Worm (Caenorhabditis elegans) whole organism, late embryonic: ENCODE measurements around the gene rack-1.

ENCODE experiments used
- F13H6.1 ChIP-seq: sonication (generic microtip); optimal IDR thresholded peaks from 2 replicates; lab custom pipeline; 2016; ENCODE audit warnings: missing genetic modification characterization, missing compliant biosample characterization
- ama-1 ChIP-seq: fragments of 150-350 bp; optimal IDR thresholded peaks from 2 replicates; lab custom pipeline; 2014
- ceh-14 ChIP-seq: sonication (generic microtip); optimal IDR thresholded peaks from 2 replicates; lab custom pipeline; 2016; ENCODE audit warnings: missing genotype, missing genetic modification characterization, missing compliant biosample characterization
- ceh-19 ChIP-seq: fragments of 200-800 bp; sonication (Bioruptor generic); optimal IDR thresholded peaks from 2 replicates; lab custom pipeline; 2018; ENCODE audit warnings: mild to moderate bottlenecking, missing genetic modification characterization, missing compliant biosample characterization
- ceh-2 ChIP-seq: sonication (generic microtip); optimal IDR thresholded peaks from 2 replicates; lab custom pipeline; 2016; ENCODE audit warnings: missing genotype, missing genetic modification characterization, missing compliant biosample characterization
- ceh-22 ChIP-seq: sonication (generic microtip); optimal IDR thresholded peaks from 2 replicates; lab custom pipeline; 2017; ENCODE audit warnings: missing biosample characterization, missing genetic modification characterization
- ceh-24 ChIP-seq: sonication (generic microtip); optimal IDR thresholded peaks from 2 replicates; lab custom pipeline; 2016; ENCODE audit warnings: mild to moderate bottlenecking, missing genetic modification characterization, missing compliant biosample characterization
- ceh-30 ChIP-seq: fragments of 150-350 bp; optimal IDR thresholded peaks from 2 replicates; lab custom pipeline; 2014; ENCODE audit warnings: missing biosample characterization, missing genetic modification characterization
- ceh-45 ChIP-seq: fragments of 200-800 bp; sonication (Bioruptor generic); IDR thresholded peaks from 2 replicates; pipeline ENCODE4 v1.3.6; 2022; ENCODE audit warnings: missing genetic modification reagents, missing genetic modification characterization, missing compliant biosample characterization
- ceh-48 ChIP-seq: sonication (generic microtip); optimal IDR thresholded peaks from 2 replicates; lab custom pipeline; 2016; ENCODE audit warnings: missing genetic modification characterization, inconsistent platforms, missing compliant biosample characterization
- ceh-6 ChIP-seq: fragments of 200-800 bp; sonication (Bioruptor generic); optimal IDR thresholded peaks from 2 replicates; lab custom pipeline; 2018; ENCODE audit warnings: mild to moderate bottlenecking, missing genetic modification characterization, missing compliant biosample characterization
- ceh-9 ChIP-seq: sonication (generic microtip); optimal IDR thresholded peaks from 2 replicates; lab custom pipeline; 2016; ENCODE audit warnings: mild to moderate bottlenecking, missing genetic modification characterization, inconsistent platforms, missing compliant biosample characterization
- che-1 ChIP-seq: sonication (generic microtip); optimal IDR thresholded peaks from 2 replicates; lab custom pipeline; 2016; ENCODE audit warnings: mild to moderate bottlenecking, missing genetic modification characterization, missing compliant biosample characterization
- dmd-4 ChIP-seq: sonication (generic microtip); optimal IDR thresholded peaks from 2 replicates; lab custom pipeline; 2016; ENCODE audit warnings: borderline replicate concordance, missing genetic modification characterization, missing compliant biosample characterization
- elt-4 ChIP-seq: sonication (generic microtip); optimal IDR thresholded peaks from 2 replicates; lab custom pipeline; 2016; ENCODE audit warnings: missing genetic modification characterization, missing compliant biosample characterization
- fax-1 ChIP-seq: sonication (generic microtip); optimal IDR thresholded peaks from 2 replicates; lab custom pipeline; 2016; ENCODE audit warnings: missing genotype, missing genetic modification characterization, missing compliant biosample characterization
- fkh-10 ChIP-seq: fragments of 150-350 bp; optimal IDR thresholded peaks from 2 replicates; lab custom pipeline; 2014; ENCODE audit warnings: missing biosample characterization, missing genetic modification reagents, missing genetic modification characterization
- hlh-30 ChIP-seq: sonication (generic microtip); optimal IDR thresholded peaks from 2 replicates; lab custom pipeline; 2017; ENCODE audit warnings: antibody characterized with exemption, missing genetic modification characterization, missing compliant biosample characterization; ENCODE audit not compliant: insufficient read depth
- hlh-6 ChIP-seq: sonication (generic microtip); optimal IDR thresholded peaks from 2 replicates; lab custom pipeline; 2016; ENCODE audit warnings: missing genotype, missing genetic modification characterization, missing compliant biosample characterization
- hlh-8 ChIP-seq: sonication (generic microtip); optimal IDR thresholded peaks from 2 replicates; lab custom pipeline; 2016; ENCODE audit warnings: missing genotype, missing genetic modification characterization, missing compliant biosample characterization
- lim-6 ChIP-seq: sonication (generic microtip); optimal IDR thresholded peaks from 2 replicates; lab custom pipeline; 2016; ENCODE audit warnings: missing genetic modification characterization, missing compliant biosample characterization
- mec-3 ChIP-seq: sonication (generic microtip); optimal IDR thresholded peaks from 2 replicates; lab custom pipeline; 2016; ENCODE audit warnings: borderline replicate concordance, missing genetic modification characterization, missing compliant biosample characterization
- nfya-1 ChIP-seq: sonication (generic microtip); optimal IDR thresholded peaks from 2 replicates; lab custom pipeline; 2017; ENCODE audit warnings: missing genetic modification characterization, mild to moderate bottlenecking, missing compliant biosample characterization, antibody characterized with exemption, moderate library complexity
- nhr-11 ChIP-seq: fragments of 150-350 bp; optimal IDR thresholded peaks from 2 replicates; lab custom pipeline; 2014; ENCODE audit warnings: missing biosample characterization, missing genetic modification characterization
- nhr-232 ChIP-seq: sonication (generic microtip); optimal IDR thresholded peaks from 2 replicates; lab custom pipeline; 2016; ENCODE audit warnings: missing genetic modification characterization, missing compliant biosample characterization
- odd-2 ChIP-seq: sonication (generic microtip); optimal IDR thresholded peaks from 2 replicates; lab custom pipeline; 2017; ENCODE audit warnings: antibody characterized with exemption, mild to moderate bottlenecking, missing genetic modification characterization, missing compliant biosample characterization
- pax-1 ChIP-seq: fragments of 150-350 bp; optimal IDR thresholded peaks from 2 replicates; lab custom pipeline; 2014; ENCODE audit warnings: missing biosample characterization, missing genetic modification characterization
- pha-2 ChIP-seq: sonication (generic microtip); optimal IDR thresholded peaks from 2 replicates; lab custom pipeline; 2017; ENCODE audit warnings: mild to moderate bottlenecking, missing genetic modification characterization, missing compliant biosample characterization
- pha-4 ChIP-seq: fragments of 150-350 bp; optimal IDR thresholded peaks from 2 replicates; lab custom pipeline; 2018; ENCODE audit warnings: missing biosample characterization, missing genetic modification reagents, missing genetic modification characterization
- pqm-1 ChIP-seq: sonication (generic microtip); optimal IDR thresholded peaks from 2 replicates; lab custom pipeline; 2016; ENCODE audit warnings: missing genetic modification characterization, missing compliant biosample characterization
- ref-2 ChIP-seq: sonication (generic microtip); optimal IDR thresholded peaks from 2 replicates; lab custom pipeline; 2016; ENCODE audit warnings: missing genetic modification characterization, missing compliant biosample characterization
- rnt-1 ChIP-seq: sonication (generic microtip); optimal IDR thresholded peaks from 2 replicates; lab custom pipeline; 2016; ENCODE audit warnings: missing genetic modification characterization, missing compliant biosample characterization
- sdc-2 ChIP-seq: sonication (generic microtip); optimal IDR thresholded peaks from 2 replicates; lab custom pipeline; 2016; ENCODE audit warnings: missing genotype, missing genetic modification characterization, missing compliant biosample characterization
- sox-4 ChIP-seq: sonication (generic microtip); optimal IDR thresholded peaks from 2 replicates; lab custom pipeline; 2017; ENCODE audit warnings: mild to moderate bottlenecking, missing genetic modification characterization, inconsistent platforms, missing compliant biosample characterization
- tbx-2 ChIP-seq: sonication (generic microtip); optimal IDR thresholded peaks from 2 replicates; lab custom pipeline; 2016; ENCODE audit warnings: missing genetic modification characterization, missing compliant biosample characterization
- tbx-7 ChIP-seq: sonication (generic microtip); optimal IDR thresholded peaks from 2 replicates; lab custom pipeline; 2016; ENCODE audit warnings: missing genotype, missing genetic modification characterization, missing compliant biosample characterization
- ttx-3 ChIP-seq: sonication (generic microtip); optimal IDR thresholded peaks from 2 replicates; lab custom pipeline; 2016; ENCODE audit warnings: missing genetic modification reagents, missing genetic modification characterization, missing compliant biosample characterization
- unc-3 ChIP-seq, 2 experiments: fragments of 200-800 bp in 1 of 2; sonication (Bioruptor generic) in 1 of 2; sonication (generic microtip) in 1 of 2; conservative IDR thresholded peaks in 1 of 2; optimal IDR thresholded peaks in 1 of 2; 2 replicates each; pipeline versions ENCODE4 v1.3.6 to Lab custom; 2016 to 2022; ENCODE audit warnings: missing compliant biosample characterization in 2 of 2, missing genetic modification characterization in 2 of 2, missing genetic modification reagents in 1 of 2
- unc-42 ChIP-seq: sonication (generic microtip); optimal IDR thresholded peaks from 2 replicates; lab custom pipeline; 2016; ENCODE audit warnings: missing genotype, missing genetic modification characterization, missing compliant biosample characterization
- unc-86 ChIP-seq: sonication (generic microtip); optimal IDR thresholded peaks from 2 replicates; lab custom pipeline; 2016; ENCODE audit warnings: missing genetic modification characterization, missing compliant biosample characterization
- ztf-16 ChIP-seq: sonication (generic microtip); optimal IDR thresholded peaks from 2 replicates; lab custom pipeline; 2017; ENCODE audit warnings: missing genetic modification characterization, missing compliant biosample characterization

Gene rack-1

ce11 chrIV:10206182-10206581 lies 29.7 kb downstream of the rack-1 start, which contains the start of gene K04D7.6:
Gene K04D7.6 (minus strand): TSS chrIV:10206282.
- TF ChIP-seq nhr-232, result no peak

ce11 chrIV:10214811-10215210 lies 38.3 kb downstream of the rack-1 start, which contains the start of gene abt-1:
Gene abt-1 (minus strand): TSS chrIV:10214911.
- TF ChIP-seq ceh-22 (no peak), nfya-1 (tag; lab: Kevin White, UChicago) (no peak), unc-42 (tag; lab: Kevin White, UChicago) (no peak), sox-4 (tag; lab: Kevin White, UChicago) (no peak), hlh-30 (tag; lab: Kevin White, UChicago) (no peak), pha-2 (tag; lab: Kevin White, UChicago) (no peak), mec-3 (tag; lab: Kevin White, UChicago) (no peak), ceh-30 (tag; lab: Kevin White, UChicago) (no peak), dmd-4 (tag; lab: Kevin White, UChicago) (no peak), hlh-6 (no peak), pqm-1 (tag; lab: Kevin White, UChicago) (no peak), rnt-1 (no peak), unc-86 (tag; lab: Kevin White, UChicago) (no peak), ceh-2 (tag; lab: Kevin White, UChicago) (no peak)
- TF ChIP-seq, all 69 proteins: peak for 0

- TF ChIP-seq hlh-6, result no peak
- TF ChIP-seq ceh-19, result no peak
- TF ChIP-seq ceh-14 (tag; lab: Kevin White, UChicago), result no peak
- no peak for TF ChIP-seq ceh-9 (tag; lab: Kevin White, UChicago)
- TF ChIP-seq ceh-45 (GFP tag; lab: Robert Waterston, UW), result no peak
- TF ChIP-seq fkh-10, result no peak
- TF ChIP-seq ref-2 (tag; lab: Kevin White, UChicago), result no peak
- no peak for TF ChIP-seq che-1 (tag; lab: Kevin White, UChicago)
- no peak for TF ChIP-seq tbx-7 (tag; lab: Kevin White, UChicago)
- no peak for TF ChIP-seq sdc-2 (tag; lab: Kevin White, UChicago)
- no peak for TF ChIP-seq ceh-30 (tag; lab: Kevin White, UChicago)
- TF ChIP-seq hlh-8 (tag; lab: Kevin White, UChicago), result no peak
These were observed 38.9 kb downstream of the rack-1 start for ce11 chrIV:10215393-10215792.

ce11 chrIV:10216078-10216477 lies 39.6 kb downstream of the rack-1 start, which contains the start of gene col-124:
Gene col-124 (plus strand): TSS chrIV:10216451.
- TF ChIP-seq ceh-24 (tag; lab: Kevin White, UChicago) (no peak), pqm-1 (tag; lab: Kevin White, UChicago) (no peak), unc-3 (GFP tag; conservative IDR thresholded peaks at IDR 0.05; lab: Robert Waterston, UW) (no peak), unc-3 (tag; optimal IDR thresholded peaks at IDR 0.05; lab: Kevin White, UChicago) (no peak), dmd-4 (tag; lab: Kevin White, UChicago) (no peak), pha-4 (tag; lab: Kevin White, UChicago) (no peak), fax-1 (no peak), lim-6 (tag; lab: Kevin White, UChicago) (no peak), ceh-48 (tag; lab: Kevin White, UChicago) (no peak), F13H6.1 (tag; lab: Kevin White, UChicago) (no peak), mec-3 (tag; lab: Kevin White, UChicago) (no peak), fkh-10 (no peak)

- TF ChIP-seq sdc-2 (tag; lab: Kevin White, UChicago) (no peak), ceh-22 (no peak), ceh-45 (GFP tag; lab: Robert Waterston, UW) (no peak), nhr-11 (tag; lab: Kevin White, UChicago) (no peak), ttx-3 (tag; lab: Kevin White, UChicago) (no peak), ama-1 (no peak), odd-2 (tag; lab: Kevin White, UChicago) (no peak), ceh-19 (no peak), unc-3 (GFP tag; conservative IDR thresholded peaks at IDR 0.05; lab: Robert Waterston, UW) (no peak), unc-3 (tag; optimal IDR thresholded peaks at IDR 0.05; lab: Kevin White, UChicago) (no peak), sox-4 (tag; lab: Kevin White, UChicago) (no peak), elt-4 (peak; percentile 52), pax-1 (tag; lab: Kevin White, UChicago) (no peak), ztf-16 (tag; lab: Kevin White, UChicago) (no peak), ceh-6 (GFP tag; lab: Kevin White, UChicago) (no peak), tbx-2 (tag; lab: Kevin White, UChicago) (no peak), nhr-232 (peak; percentile 10)
These were observed 40.3 kb downstream of the rack-1 start for ce11 chrIV:10216704-10217296.
